Fruit fly (Drosophila melanogaster): ENCODE results near the gene CG45101.

DNA sequence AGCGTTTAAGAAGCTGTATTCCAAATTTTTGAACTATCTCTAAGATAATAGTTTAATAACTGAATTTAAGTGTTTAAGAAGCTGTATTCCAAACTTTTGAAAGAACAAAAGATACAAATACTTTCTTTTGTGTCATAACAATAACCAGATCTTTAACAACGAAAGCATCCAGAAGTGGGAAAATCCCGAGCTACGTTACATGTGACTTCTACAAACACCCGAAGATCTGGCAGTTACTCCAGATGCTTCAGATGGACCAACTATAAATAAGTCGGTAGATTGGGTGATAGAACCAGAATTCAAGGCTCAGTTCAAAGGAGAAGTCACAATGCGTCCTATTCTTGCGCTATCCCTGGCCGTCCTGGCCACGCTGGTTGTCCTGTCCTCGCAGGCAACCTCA lies 43.1 kb downstream of the CG45101 start, which contains the start of gene CG12522:
- TF ChIP-seq eg (GFP tag; IDR thresholded peaks at IDR 0.05) (no peak), Lpt (GFP tag; optimal IDR thresholded peaks at IDR 0.05) (no peak), esn (GFP tag; optimal IDR thresholded peaks at IDR 0.05) (no peak), dsx (GFP tag; optimal IDR thresholded peaks at IDR 0.05; ENCODE audit: poor library complexity, severe bottlenecking) (no peak), Sox102F (GFP tag; optimal IDR thresholded peaks at IDR 0.05) (no peak), Hr4 (GFP tag; optimal IDR thresholded peaks at IDR 0.05) (no peak), dac (GFP tag; optimal IDR thresholded peaks at IDR 0.05) (no peak), vri (GFP tag; optimal IDR thresholded peaks at IDR 0.05) (no peak)

Data from whole organism, prepupa.